Worm (Caenorhabditis elegans) whole organism, mixed stage, embryonic: ENCODE data around the gene tin-9.1.

Experiments
- bed-3 ChIP-seq: fragments of 200-800 bp; sonication (Bioruptor generic); optimal IDR thresholded peaks from 3 replicates; lab custom pipeline; 2018; ENCODE audit warnings: mild to moderate bottlenecking, missing genetic modification characterization, moderate library complexity, missing compliant biosample characterization
- cnd-1 ChIP-seq: fragments of 200-800 bp; sonication (Bioruptor generic); optimal IDR thresholded peaks from 2 replicates; lab custom pipeline; 2018; ENCODE audit warnings: mild to moderate bottlenecking, missing genetic modification characterization, missing compliant biosample characterization
- elt-1 ChIP-seq: sonication (generic microtip); optimal IDR thresholded peaks from 2 replicates; lab custom pipeline; 2017; ENCODE audit warnings: missing genetic modification characterization, mild to moderate bottlenecking, missing compliant biosample characterization, antibody characterized with exemption, moderate library complexity, borderline replicate concordance; ENCODE audit not compliant: insufficient read depth
- elt-3 ChIP-seq: fragments of 150-350 bp; optimal IDR thresholded peaks from 2 replicates; lab custom pipeline; 2014; ENCODE audit warnings: missing biosample characterization, missing genetic modification characterization
- flh-1 ChIP-seq: fragments of 200-800 bp; sonication (Bioruptor generic); optimal IDR thresholded peaks from 2 replicates; lab custom pipeline; 2018; ENCODE audit warnings: mild to moderate bottlenecking, missing genetic modification characterization, moderate library complexity, missing compliant biosample characterization
- lin-32 ChIP-seq: fragments of 200-800 bp; sonication (Bioruptor generic); optimal IDR thresholded peaks from 2 replicates; lab custom pipeline; 2018; ENCODE audit warnings: mild to moderate bottlenecking, missing genetic modification characterization, missing compliant biosample characterization
- mep-1 ChIP-seq: fragments of 150-350 bp; optimal IDR thresholded peaks from 2 replicates; lab custom pipeline; 2017; ENCODE audit warnings: missing biosample characterization, missing genetic modification reagents, missing genetic modification characterization, inconsistent platforms
- nhr-12 ChIP-seq: fragments of 150-350 bp; optimal IDR thresholded peaks from 2 replicates; lab custom pipeline; 2014; ENCODE audit warnings: missing biosample characterization, missing genetic modification characterization
- nhr-2 ChIP-seq: fragments of 150-350 bp; optimal IDR thresholded peaks from 2 replicates; lab custom pipeline; 2014; ENCODE audit warnings: missing biosample characterization, missing genetic modification characterization
- nhr-237 ChIP-seq: fragments of 150-350 bp; optimal IDR thresholded peaks from 2 replicates; lab custom pipeline; 2014; ENCODE audit warnings: missing biosample characterization, missing genetic modification characterization
- pha-4 ChIP-seq: fragments of 150-350 bp; optimal IDR thresholded peaks from 2 replicates; lab custom pipeline; 2018; ENCODE audit warnings: missing biosample characterization, missing genetic modification reagents, missing genetic modification characterization
- unc-62 ChIP-seq: fragments of 150-350 bp; optimal IDR thresholded peaks from 2 replicates; lab custom pipeline; 2014; ENCODE audit warnings: missing biosample characterization, missing genetic modification reagents, missing genetic modification characterization
- ztf-11 ChIP-seq: fragments of 150-350 bp; optimal IDR thresholded peaks from 2 replicates; lab custom pipeline; 2014; ENCODE audit warnings: missing biosample characterization, missing genetic modification characterization

- peak; percentile 43 for TF ChIP-seq nhr-2
- peak; percentile 45 for TF ChIP-seq elt-1 (tag; lab: Kevin White, UChicago)
- peak; percentile 44 for TF ChIP-seq pha-4 (tag; lab: Kevin White, UChicago)
- peak; percentile 78 for TF ChIP-seq bed-3 (GFP tag; lab: Kevin White, UChicago)
- no peak for TF ChIP-seq elt-3 (tag; lab: Kevin White, UChicago)
- TF ChIP-seq nhr-12: no peak
- TF ChIP-seq unc-62 (GFP tag; lab: Kevin White, UChicago): no peak
- TF ChIP-seq lin-32: peak; percentile 19
- no peak for TF ChIP-seq flh-1 (GFP tag; lab: Kevin White, UChicago)
- TF ChIP-seq mep-1: peak; percentile 97
- TF ChIP-seq ztf-11 (tag; lab: Kevin White, UChicago): peak; percentile 65
- peak; percentile 84 for TF ChIP-seq nhr-237 (tag; lab: Kevin White, UChicago)
- peak; percentile 5 for TF ChIP-seq cnd-1 (tag; lab: Kevin White, UChicago)
Observed at ce11 chrIV:7039476-7040261, 4.7 kb downstream of the tin-9.1 start, which contains the start of the genes cogc-2 and klp-18.
